Fruit fly (Drosophila melanogaster): ENCODE measurements around the gene Ada.

dm6 chr3R:9024835-9025510 lies 40.0 kb upstream of the Ada start:
- TF ChIP-seq Smox (GFP tag; optimal IDR thresholded peaks at IDR 0.05) (no peak), topi (GFP tag; optimal IDR thresholded peaks at IDR 0.05) (no peak), CG16779 (tag; optimal IDR thresholded peaks at IDR 0.05) (no peak), Sox14 (GFP tag; optimal IDR thresholded peaks at IDR 0.05) (no peak), CG32006 (GFP tag; optimal IDR thresholded peaks at IDR 0.05) (no peak)
